Fruit fly (Drosophila melanogaster) whole organism, embryonic: Measurements from ENCODE around the gene CG1632.

Experiments
- ATbp ChIP-seq: fragments of 200-800 bp; sonication (Bioruptor generic); optimal IDR thresholded peaks from 2 replicates; lab custom pipeline; 2017; ENCODE audit warnings: missing biosample characterization, mild to moderate bottlenecking, missing genetic modification characterization, missing genetic modification reagents
- Abd-B ChIP-seq: fragments of 200-800 bp; sonication (Bioruptor generic); optimal IDR thresholded peaks from 2 replicates; lab custom pipeline; 2018; ENCODE audit warnings: missing biosample characterization, mild to moderate bottlenecking, missing genetic modification characterization, moderate library complexity
- Atf-2 ChIP-seq: fragments of 200-800 bp; sonication (Bioruptor generic); optimal IDR thresholded peaks from 2 replicates; lab custom pipeline; 2016; ENCODE audit warnings: missing biosample characterization, missing genetic modification characterization
- CG10209 ChIP-seq: fragments of 200-800 bp; sonication (Bioruptor generic); optimal IDR thresholded peaks from 3 replicates; lab custom pipeline; 2017; ENCODE audit warnings: missing biosample characterization, mild to moderate bottlenecking, missing genetic modification characterization, missing genetic modification reagents
- CG10321 ChIP-seq: fragments of 200-800 bp; sonication (Bioruptor generic); IDR thresholded peaks from 2 replicates; pipeline ENCODE4 v1.3.6; 2022; ENCODE audit warnings: missing biosample characterization, missing genetic modification characterization
- CG11093 ChIP-seq: fragments of 200-800 bp; sonication (Bioruptor generic); IDR thresholded peaks from 3 replicates; pipeline ENCODE4 v1.3.6; 2022; ENCODE audit warnings: missing biosample characterization, missing genetic modification characterization
- CG11398 ChIP-seq: fragments of 200-800 bp; sonication (Bioruptor generic); optimal IDR thresholded peaks from 2 replicates; lab custom pipeline; 2016; ENCODE audit warnings: missing biosample characterization, missing genetic modification characterization
- CG12071 ChIP-seq: fragments of 200-800 bp; sonication (Bioruptor generic); optimal IDR thresholded peaks from 3 replicates; lab custom pipeline; 2018; ENCODE audit warnings: missing biosample characterization, mild to moderate bottlenecking, missing genetic modification characterization
- CG1602 ChIP-seq: fragments of 200-800 bp; sonication (Bioruptor generic); optimal IDR thresholded peaks from 3 replicates; lab custom pipeline; 2016; ENCODE audit warnings: missing biosample characterization, missing genetic modification characterization
- CG1603 ChIP-seq: fragments of 200-800 bp; sonication (Bioruptor generic); optimal IDR thresholded peaks from 2 replicates; lab custom pipeline; 2019; ENCODE audit warnings: missing biosample characterization, mild to moderate bottlenecking, missing genetic modification characterization, moderate library complexity
- CG1647 ChIP-seq: fragments of 200-800 bp; sonication (Bioruptor generic); optimal IDR thresholded peaks from 3 replicates; lab custom pipeline; 2016; ENCODE audit warnings: missing biosample characterization, missing genetic modification characterization
- CG17361 ChIP-seq: fragments of 200-800 bp; sonication (Bioruptor generic); IDR thresholded peaks from 3 replicates; pipeline ENCODE4 v1.3.6; 2022; ENCODE audit warnings: missing biosample characterization, missing genetic modification characterization
- CG17612 ChIP-seq: fragments of 200-800 bp; sonication (Bioruptor generic); IDR thresholded peaks from 2 replicates; pipeline ENCODE4 v1.3.6; 2022; ENCODE audit warnings: missing biosample characterization, missing genetic modification characterization
- CG17802 ChIP-seq: fragments of 200-800 bp; sonication (Bioruptor generic); optimal IDR thresholded peaks from 2 replicates; lab custom pipeline; 2018; ENCODE audit warnings: missing biosample characterization, mild to moderate bottlenecking, missing genetic modification characterization, moderate library complexity
- CG2202 ChIP-seq: fragments of 200-800 bp; sonication (Bioruptor generic); optimal IDR thresholded peaks from 2 replicates; lab custom pipeline; 2018; ENCODE audit warnings: missing biosample characterization, mild to moderate bottlenecking, missing genetic modification characterization
- CG5953 ChIP-seq: fragments of 200-800 bp; sonication (Bioruptor generic); IDR thresholded peaks from 2 replicates; pipeline ENCODE4 v1.3.6; 2022; ENCODE audit warnings: missing biosample characterization, missing genetic modification characterization
- CG6654 ChIP-seq: fragments of 200-800 bp; sonication (Bioruptor generic); optimal IDR thresholded peaks from 2 replicates; lab custom pipeline; 2017; ENCODE audit warnings: missing biosample characterization, mild to moderate bottlenecking, missing genetic modification characterization
- CG8281 ChIP-seq: fragments of 200-800 bp; sonication (Bioruptor generic); optimal IDR thresholded peaks from 2 replicates; lab custom pipeline; 2018; ENCODE audit warnings: missing biosample characterization, mild to moderate bottlenecking, missing genetic modification characterization, moderate library complexity
- CG8765 ChIP-seq: fragments of 200-800 bp; sonication (Bioruptor generic); IDR thresholded peaks from 2 replicates; pipeline ENCODE4 v1.3.6; 2022; ENCODE audit warnings: missing biosample characterization, missing genetic modification characterization
- Dip3 ChIP-seq: fragments of 200-800 bp; sonication (Bioruptor generic); optimal IDR thresholded peaks from 3 replicates; lab custom pipeline; 2016; ENCODE audit warnings: missing biosample characterization, missing genetic modification characterization
- E2f2 ChIP-seq: fragments of 200-800 bp; sonication (Bioruptor generic); IDR thresholded peaks from 2 replicates; pipeline ENCODE4 v1.3.6; 2022; ENCODE audit warnings: missing biosample characterization, missing genetic modification characterization
- Gsc ChIP-seq: fragments of 200-800 bp; sonication (Bioruptor generic); IDR thresholded peaks from 2 replicates; pipeline ENCODE4 v1.3.6; 2022; ENCODE audit warnings: missing biosample characterization, missing genetic modification characterization
- H2.0 ChIP-seq: fragments of 200-800 bp; sonication (Bioruptor generic); IDR thresholded peaks from 2 replicates; pipeline ENCODE4 v1.3.6; 2022; ENCODE audit warnings: missing biosample characterization, missing genetic modification characterization
- HLHmδ ChIP-seq: fragments of 200-800 bp; sonication (Bioruptor generic); optimal IDR thresholded peaks from 2 replicates; lab custom pipeline; 2018; ENCODE audit warnings: missing biosample characterization, mild to moderate bottlenecking, missing genetic modification characterization, moderate library complexity
- NFAT ChIP-seq: fragments of 200-800 bp; sonication (Bioruptor generic); IDR thresholded peaks from 2 replicates; pipeline ENCODE4 v1.3.6; 2022; ENCODE audit warnings: missing biosample characterization, missing genetic modification characterization
- Nf-YC ChIP-seq: fragments of 200-800 bp; optimal IDR thresholded peaks from 3 replicates; lab custom pipeline; 2019; ENCODE audit warnings: missing biosample characterization, mild to moderate bottlenecking, missing genetic modification characterization, moderate library complexity
- Rfx ChIP-seq: fragments of 200-800 bp; sonication (Bioruptor generic); IDR thresholded peaks from 2 replicates; pipeline ENCODE4 v1.3.6; 2022; ENCODE audit warnings: missing biosample characterization, missing genetic modification characterization
- Sin3A ChIP-seq: fragments of >200 bp; optimal IDR thresholded peaks from 2 replicates; lab custom pipeline; 2018
- Sox102F ChIP-seq: fragments of 200-800 bp; sonication (Bioruptor generic); optimal IDR thresholded peaks from 2 replicates; lab custom pipeline; 2018; ENCODE audit warnings: missing biosample characterization, mild to moderate bottlenecking, missing genetic modification characterization, moderate library complexity
- Ssrp ChIP-seq: fragments of 200-800 bp; sonication (Bioruptor generic); optimal IDR thresholded peaks from 2 replicates; lab custom pipeline; 2018; ENCODE audit warnings: missing biosample characterization, mild to moderate bottlenecking, missing genetic modification characterization, moderate library complexity
- Stat92E ChIP-seq, 3 experiments: fragments of >200 bp in 2 of 3; fragments of 200-800 bp in 1 of 3; sonication (Bioruptor generic) in 1 of 3; optimal IDR thresholded peaks; 2 replicates each; lab custom pipeline; 2017 to 2019; ENCODE audit warnings: missing biosample characterization in 3 of 3, missing genetic modification characterization in 3 of 3, mild to moderate bottlenecking in 1 of 3, moderate library complexity in 1 of 3
- Xbp1 ChIP-seq: fragments of 200-800 bp; sonication (Bioruptor generic); optimal IDR thresholded peaks from 3 replicates; lab custom pipeline; 2016; ENCODE audit warnings: missing biosample characterization, mild to moderate bottlenecking, missing genetic modification characterization
- abd-A ChIP-seq: fragments of 200-800 bp; sonication (Bioruptor generic); optimal IDR thresholded peaks from 3 replicates; lab custom pipeline; 2019; ENCODE audit warnings: missing biosample characterization, mild to moderate bottlenecking, missing genetic modification characterization, moderate library complexity
- al ChIP-seq: fragments of 200-800 bp; sonication (Bioruptor generic); IDR thresholded peaks from 2 replicates; pipeline ENCODE4 v1.3.6; 2022; ENCODE audit warnings: missing biosample characterization, missing genetic modification characterization
- bbx ChIP-seq: fragments of 200-800 bp; sonication (Bioruptor generic); IDR thresholded peaks from 2 replicates; pipeline ENCODE4 v1.3.6; 2022; ENCODE audit warnings: missing biosample characterization, missing genetic modification characterization; ENCODE audit not compliant: partially characterized antibody
- btn ChIP-seq: fragments of 200-800 bp; sonication (Bioruptor generic); optimal IDR thresholded peaks from 2 replicates; lab custom pipeline; 2016; ENCODE audit warnings: missing biosample characterization, missing genetic modification characterization
- cad ChIP-seq: fragments of >200 bp; optimal IDR thresholded peaks from 2 replicates; lab custom pipeline; 2017; ENCODE audit warnings: missing biosample characterization, missing genetic modification characterization
- cg ChIP-seq: fragments of 200-800 bp; sonication (Bioruptor generic); optimal IDR thresholded peaks from 3 replicates; lab custom pipeline; 2019; ENCODE audit warnings: missing biosample characterization, mild to moderate bottlenecking, missing genetic modification characterization, moderate library complexity
- fd64A ChIP-seq: fragments of 200-800 bp; sonication (Bioruptor generic); optimal IDR thresholded peaks from 3 replicates; lab custom pipeline; 2018; ENCODE audit warnings: missing biosample characterization, mild to moderate bottlenecking, missing genetic modification characterization
- fd96Cb ChIP-seq: fragments of 200-800 bp; sonication (Bioruptor generic); optimal IDR thresholded peaks from 2 replicates; lab custom pipeline; 2018; ENCODE audit warnings: missing biosample characterization, mild to moderate bottlenecking, missing genetic modification characterization, moderate library complexity
- fu2 ChIP-seq: fragments of 200-800 bp; sonication (Bioruptor generic); optimal IDR thresholded peaks from 2 replicates; lab custom pipeline; 2016; ENCODE audit warnings: missing biosample characterization, missing genetic modification characterization
- jumu ChIP-seq: fragments of 200-800 bp; sonication (Bioruptor generic); optimal IDR thresholded peaks from 3 replicates; lab custom pipeline; 2016; ENCODE audit warnings: missing biosample characterization, missing genetic modification characterization
- lab ChIP-seq: fragments of 200-800 bp; sonication (Bioruptor generic); optimal IDR thresholded peaks from 3 replicates; lab custom pipeline; 2017; ENCODE audit warnings: missing biosample characterization, missing genetic modification characterization, mild to moderate bottlenecking, moderate library complexity, missing genetic modification reagents
- lmd ChIP-seq: fragments of 200-800 bp; sonication (Bioruptor generic); IDR thresholded peaks from 2 replicates; pipeline ENCODE4 v1.3.6; 2022; ENCODE audit warnings: missing biosample characterization, missing genetic modification characterization
- onecut ChIP-seq: fragments of 200-800 bp; sonication (Bioruptor generic); IDR thresholded peaks from 2 replicates; pipeline ENCODE4 v1.3.6; 2022; ENCODE audit warnings: missing biosample characterization, missing genetic modification characterization
- phol ChIP-seq: fragments of 200-800 bp; sonication (Bioruptor generic); optimal IDR thresholded peaks from 3 replicates; lab custom pipeline; 2018; ENCODE audit warnings: missing biosample characterization, mild to moderate bottlenecking, missing genetic modification characterization, moderate library complexity
- ro ChIP-seq: fragments of 200-800 bp; sonication (Bioruptor generic); IDR thresholded peaks from 2 replicates; pipeline ENCODE4 v1.3.6; 2022; ENCODE audit warnings: missing biosample characterization, missing genetic modification characterization
- sens ChIP-seq: fragments of 200-800 bp; sonication (Bioruptor generic); peaks from one replicate; lab custom pipeline; 2016; ENCODE audit warnings: missing biosample characterization, missing genetic modification characterization
- sima ChIP-seq: fragments of 200-800 bp; sonication (Bioruptor generic); optimal IDR thresholded peaks from 2 replicates; lab custom pipeline; 2016; ENCODE audit warnings: missing biosample characterization, missing genetic modification characterization
- sob ChIP-seq: fragments of 200-800 bp; sonication (Bioruptor generic); IDR thresholded peaks from 2 replicates; pipeline ENCODE4 v1.3.6; 2022; ENCODE audit warnings: missing biosample characterization, missing genetic modification characterization
- sqz ChIP-seq: fragments of 200-800 bp; sonication (Bioruptor generic); optimal IDR thresholded peaks from 3 replicates; lab custom pipeline; 2018; ENCODE audit warnings: missing biosample characterization, mild to moderate bottlenecking, missing genetic modification characterization

Gene CG1632

DNA sequence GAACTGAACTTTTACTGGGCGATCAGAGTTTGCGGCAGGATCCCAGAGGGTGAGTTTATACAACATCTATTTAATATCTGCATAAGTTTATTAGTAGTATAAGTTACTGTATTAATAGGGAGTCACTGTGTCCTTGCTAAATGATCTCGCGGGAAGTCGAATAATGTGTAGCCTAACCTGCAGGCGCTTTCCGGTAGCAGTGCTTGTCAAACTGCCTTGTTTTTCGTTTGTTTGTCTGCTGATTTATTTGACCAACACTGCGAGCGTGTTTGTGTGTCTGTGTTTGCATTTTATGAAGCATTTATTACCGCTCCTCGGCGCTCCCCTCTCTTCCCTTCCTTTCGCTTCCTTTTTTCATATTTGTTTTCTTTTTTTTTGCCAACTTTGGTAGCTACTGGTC, 41.8 kb upstream of the CG1632 start (continued):
- TF ChIP-seq abd-A (no peak), fu2 (GFP tag; lab: Kevin White, UChicago) (no peak), CG11093 (GFP tag; lab: Robert Waterston, UW) (no peak), sens (peak; percentile 50), cg (GFP tag; lab: Kevin White, UChicago) (peak; percentile 39), Ssrp (no peak), Dip3 (no peak), ro (GFP tag; lab: Robert Waterston, UW) (no peak), CG17361 (no peak), E2f2 (GFP tag; lab: Robert Waterston, UW) (no peak), lmd (GFP tag; lab: Robert Waterston, UW) (no peak), Sox102F (GFP tag; lab: Kevin White, UChicago) (no peak), CG1647 (GFP tag; lab: Kevin White, UChicago) (no peak), CG6654 (GFP tag; lab: Kevin White, UChicago) (peak; percentile 98), cad (peak; percentile 93), Rfx (GFP tag; lab: Robert Waterston, UW) (no peak), HLHmδ (no peak)

DNA sequence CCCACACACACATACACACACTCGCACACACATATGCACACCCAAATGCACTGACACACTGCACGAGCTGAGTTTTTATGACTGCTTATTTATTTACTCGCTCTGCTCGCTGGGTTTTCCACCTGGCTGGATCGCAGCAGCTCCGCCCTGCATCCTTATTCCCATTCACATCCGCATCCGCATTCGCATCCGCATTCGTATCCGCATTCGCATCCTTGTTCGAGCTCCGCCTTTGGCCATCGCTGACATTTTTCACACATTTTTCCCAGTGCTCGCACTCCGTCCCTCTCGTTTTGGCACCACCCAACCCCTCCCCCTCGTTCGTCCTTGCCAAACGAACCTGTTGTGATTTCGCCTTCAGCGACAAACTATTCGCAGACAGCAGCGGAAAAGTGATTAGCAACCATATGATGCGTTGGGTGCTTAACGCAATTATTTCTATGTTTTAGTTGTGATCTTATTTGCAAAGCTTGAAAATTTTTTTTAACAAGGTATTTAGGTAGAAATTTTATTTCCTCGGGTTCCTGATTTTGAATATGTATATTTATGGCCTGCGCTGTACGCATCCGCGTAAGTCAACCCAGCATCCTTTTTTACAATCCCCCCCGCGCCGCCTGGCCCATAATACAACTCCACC, 41.3 kb upstream of the CG1632 start:
- TF ChIP-seq NFAT (no peak), Atf-2 (no peak), onecut (GFP tag; lab: Robert Waterston, UW) (peak; percentile 34), Abd-B (GFP tag; lab: Kevin White, UChicago) (no peak), Sox102F (GFP tag; lab: Kevin White, UChicago) (no peak), CG11398 (GFP tag; lab: Kevin White, UChicago) (no peak), CG12071 (GFP tag; lab: Kevin White, UChicago) (no peak), ATbp (GFP tag; lab: Kevin White, UChicago) (no peak), CG8281 (tag; lab: Kevin White, UChicago) (no peak), fd96Cb (no peak), btn (GFP tag; lab: Kevin White, UChicago) (no peak), CG10209 (peak; percentile 2), CG17802 (tag; lab: Kevin White, UChicago) (no peak), cg (GFP tag; lab: Kevin White, UChicago) (peak; percentile 24), Stat92E (GFP tag; optimal IDR thresholded peaks at IDR 0.05; lab: Kevin White, UChicago) (no peak), jumu (GFP tag; lab: Kevin White, UChicago) (no peak), CG8765 (GFP tag; lab: Robert Waterston, UW) (peak; percentile 57; the same call in 1 of the 2 replicates), lab (GFP tag; lab: Kevin White, UChicago) (peak; percentile 9), bbx (GFP tag; lab: Robert Waterston, UW) (no peak), phol (no peak), al (GFP tag; lab: Robert Waterston, UW) (no peak), CG10321 (no peak), sima (GFP tag; lab: Kevin White, UChicago) (no peak), H2.0 (GFP tag; lab: Robert Waterston, UW) (no peak), sob (no peak), fd64A (no peak), sqz (GFP tag; lab: Kevin White, UChicago) (no peak), Nf-YC (tag; lab: Kevin White, UChicago) (no peak), CG17612 (GFP tag; lab: Robert Waterston, UW) (no peak), CG1602 (GFP tag; lab: Kevin White, UChicago) (no peak), Xbp1 (GFP tag; lab: Kevin White, UChicago) (no peak), Gsc (no peak), CG17361 (no peak), Sin3A (lab: Kevin White, UChicago) (no peak), CG2202 (tag; lab: Kevin White, UChicago) (no peak), CG5953 (GFP tag; lab: Robert Waterston, UW) (no peak), CG1603 (tag; lab: Kevin White, UChicago) (no peak)
